Worm (Caenorhabditis elegans) whole organism, midembryonic: ENCODE results near the gene puf-12.

Experiments used
- T22C8.4 ChIP-seq: fragments of 200-800 bp; sonication (Bioruptor generic); IDR thresholded peaks from 2 replicates; pipeline ENCODE4 v1.3.6; 2022; ENCODE audit warnings: missing genetic modification characterization, missing compliant biosample characterization
- flt-1 ChIP-seq: fragments of 200-800 bp; sonication (Bioruptor generic); IDR thresholded peaks from 2 replicates; pipeline ENCODE4 v1.3.6; 2022; ENCODE audit warnings: missing genetic modification characterization, missing compliant biosample characterization
- klf-2 ChIP-seq: fragments of 200-800 bp; sonication (Bioruptor generic); conservative IDR thresholded peaks from 2 replicates; pipeline ENCODE4 v1.3.6; 2022; ENCODE audit warnings: missing genetic modification reagents, missing genetic modification characterization, missing compliant biosample characterization
- med-1 ChIP-seq: sonication (generic microtip); optimal IDR thresholded peaks from 2 replicates; lab custom pipeline; 2017; ENCODE audit warnings: missing genetic modification characterization, mild to moderate bottlenecking, missing compliant biosample characterization, antibody characterized with exemption, missing genetic modification reagents; ENCODE audit not compliant: insufficient read depth
- ref-1 ChIP-seq: fragments of 200-800 bp; sonication (Bioruptor generic); conservative IDR thresholded peaks from 2 replicates; pipeline ENCODE4 v1.3.6; 2022; ENCODE audit warnings: missing genetic modification reagents, missing genetic modification characterization, missing compliant biosample characterization
- tab-1 ChIP-seq: fragments of 200-800 bp; sonication (Bioruptor generic); IDR thresholded peaks from 2 replicates; pipeline ENCODE4 v1.3.6; 2022; ENCODE audit warnings: missing genetic modification characterization, missing compliant biosample characterization
- ztf-23 ChIP-seq: fragments of 200-800 bp; sonication (Bioruptor generic); IDR thresholded peaks from 2 replicates; pipeline ENCODE4 v1.3.6; 2022; ENCODE audit warnings: missing genetic modification reagents, missing genetic modification characterization, missing compliant biosample characterization
- ztf-29 ChIP-seq: fragments of 200-800 bp; sonication (Bioruptor generic); IDR thresholded peaks from 2 replicates; pipeline ENCODE4 v1.3.6; 2022; ENCODE audit warnings: missing genetic modification reagents, missing genetic modification characterization, missing compliant biosample characterization

puf-12 gene

ce11 chrII:10144092-10144491 is 44.0 kb downstream of the puf-12 start, which contains the start of gene F27E5.3:
Gene F27E5.3 (minus strand): TSS chrII:10144192.
- TF ChIP-seq ztf-23 (no peak), ztf-29 (GFP tag; lab: Robert Waterston, UW) (no peak), med-1 (no peak), flt-1 (GFP tag; lab: Robert Waterston, UW) (no peak), tab-1 (GFP tag; lab: Robert Waterston, UW) (no peak)

ce11 chrII:10146488-10146887 is 46.4 kb downstream of the puf-12 start, which contains the start of gene pax-3:
Gene pax-3 (plus strand): TSS chrII:10146570.
- TF ChIP-seq ref-1 (GFP tag; lab: Robert Waterston, UW), result no peak

ce11 chrII:10147502-10147901 is 47.4 kb downstream of the puf-12 start:
- no peak for TF ChIP-seq ztf-29 (GFP tag; lab: Robert Waterston, UW)
- no peak for TF ChIP-seq klf-2
- TF ChIP-seq T22C8.4 (GFP tag; lab: Robert Waterston, UW), result no peak
- TF ChIP-seq med-1, result no peak
- no peak for TF ChIP-seq ztf-23
- no peak for TF ChIP-seq ref-1 (GFP tag; lab: Robert Waterston, UW)
- TF ChIP-seq tab-1 (GFP tag; lab: Robert Waterston, UW), result no peak
